Worm (Caenorhabditis elegans) whole organism, L3 larva: ENCODE results near the gene sknr-1.

Experiments
- R02D3.7 ChIP-seq: fragments of 150-350 bp; optimal IDR thresholded peaks from 2 replicates; lab custom pipeline; 2014; ENCODE audit warnings: missing biosample characterization, missing genetic modification characterization
- aly-2 ChIP-seq: fragments of 150-350 bp; optimal IDR thresholded peaks from 2 replicates; lab custom pipeline; 2014; ENCODE audit warnings: missing biosample characterization, missing genetic modification characterization
- daf-12 ChIP-seq: fragments of 150-350 bp; optimal IDR thresholded peaks from 2 replicates; lab custom pipeline; 2014; ENCODE audit warnings: missing biosample characterization, missing genetic modification reagents, missing genetic modification characterization
- elt-2 ChIP-seq: sonication (generic microtip); optimal IDR thresholded peaks from 2 replicates; lab custom pipeline; 2016; ENCODE audit warnings: missing genetic modification reagents, mild to moderate bottlenecking, missing genetic modification characterization, missing compliant biosample characterization
- nhr-11 ChIP-seq: fragments of 150-350 bp; optimal IDR thresholded peaks from 2 replicates; lab custom pipeline; 2014; ENCODE audit warnings: missing biosample characterization, missing genetic modification characterization
- nhr-12 ChIP-seq: fragments of 150-350 bp; optimal IDR thresholded peaks from 2 replicates; lab custom pipeline; 2014; ENCODE audit warnings: missing biosample characterization, missing genetic modification characterization
- nhr-76 ChIP-seq: fragments of 150-350 bp; sonication (generic microtip); optimal IDR thresholded peaks from 5 replicates; lab custom pipeline; 2014; ENCODE audit warnings: missing biosample characterization, missing genetic modification characterization
- skn-1 ChIP-seq: fragments of 150-350 bp; optimal IDR thresholded peaks from 2 replicates; lab custom pipeline; 2014; ENCODE audit warnings: missing biosample characterization, missing genetic modification characterization
- unc-62 ChIP-seq: fragments of 150-350 bp; sonication (generic microtip); optimal IDR thresholded peaks from 4 replicates; lab custom pipeline; 2014; ENCODE audit warnings: missing biosample characterization, missing genetic modification reagents, missing genetic modification characterization
- ztf-4 ChIP-seq: fragments of 150-350 bp; optimal IDR thresholded peaks from 2 replicates; lab custom pipeline; 2014; ENCODE audit warnings: missing biosample characterization, missing genetic modification characterization

ce11 chrV:2575716-2576115 lies 49.5 kb downstream of the sknr-1 start:
- TF ChIP-seq nhr-11 (tag; lab: Kevin White, UChicago): no peak
- no peak for TF ChIP-seq nhr-12 (tag; lab: Kevin White, UChicago)
- TF ChIP-seq unc-62: no peak
- TF ChIP-seq nhr-76: no peak
- no peak for TF ChIP-seq elt-2
- TF ChIP-seq R02D3.7 (tag; lab: Kevin White, UChicago): no peak
- TF ChIP-seq daf-12 (tag; lab: Kevin White, UChicago): no peak
- TF ChIP-seq ztf-4 (tag; lab: Kevin White, UChicago): no peak
- no peak for TF ChIP-seq aly-2
- TF ChIP-seq skn-1: no peak
